Worm (Caenorhabditis elegans): Measurements from ENCODE around the gene F35D11.4.

DNA sequence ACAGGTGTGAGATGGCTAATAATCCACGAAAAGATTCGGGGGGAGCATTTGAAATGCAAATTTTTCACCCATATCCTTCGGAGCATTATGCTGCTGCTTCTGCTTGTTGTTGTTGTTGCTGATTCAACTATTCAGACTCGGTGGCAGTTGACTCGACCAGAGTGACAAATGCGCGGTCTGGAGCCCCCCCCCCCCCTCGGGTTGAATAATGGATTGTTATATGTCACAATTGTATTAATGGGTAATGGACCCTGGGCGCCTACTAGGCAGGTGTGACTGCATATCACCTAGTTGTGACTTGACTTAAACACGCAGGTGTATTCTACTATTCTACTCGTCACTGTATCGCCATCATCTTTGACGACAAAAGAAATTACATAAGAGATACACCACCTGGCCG is 27.6 kb upstream of the F35D11.4 start:
- TF ChIP-seq tbx-37 (GFP tag; conservative IDR thresholded peaks at IDR 0.05) (no peak), ama-1 (optimal IDR thresholded peaks at IDR 0.05) (no peak), flt-1 (GFP tag; IDR thresholded peaks at IDR 0.05) (no peak), aly-1 (tag; optimal IDR thresholded peaks at IDR 0.05) (no peak), sea-1 (GFP tag; conservative IDR thresholded peaks at IDR 0.05) (no peak), scrt-1 (GFP tag; IDR thresholded peaks at IDR 0.05) (no peak), B0310.2 (tag; optimal IDR thresholded peaks at IDR 0.05) (no peak), tra-4 (tag; optimal IDR thresholded peaks at IDR 0.05) (no peak)

Measured in whole organism, early embryonic.